Fruit fly (Drosophila melanogaster) whole organism, embryonic: ENCODE data around the gene Teh2.

ENCODE experiments used
- Atf3 ChIP-seq: fragments of 200-800 bp; sonication (Bioruptor generic); optimal IDR thresholded peaks from 3 replicates; lab custom pipeline; 2016; ENCODE audit warnings: missing biosample characterization, missing genetic modification characterization
- BEAF-32 ChIP-seq: fragments of 200-800 bp; sonication (Bioruptor generic); optimal IDR thresholded peaks from 3 replicates; lab custom pipeline; 2017; ENCODE audit warnings: missing biosample characterization, missing genetic modification characterization, mild to moderate bottlenecking, moderate library complexity, missing genetic modification reagents
- CG12299 ChIP-seq: fragments of 200-800 bp; sonication (Bioruptor generic); optimal IDR thresholded peaks from 2 replicates; lab custom pipeline; 2018; ENCODE audit warnings: missing biosample characterization, mild to moderate bottlenecking, missing genetic modification characterization
- CG12391 ChIP-seq: fragments of 200-800 bp; sonication (Bioruptor generic); optimal IDR thresholded peaks from 3 replicates; lab custom pipeline; 2018; ENCODE audit warnings: missing biosample characterization, mild to moderate bottlenecking, missing genetic modification characterization, moderate library complexity
- CG15479 ChIP-seq: fragments of 200-800 bp; sonication (Bioruptor generic); optimal IDR thresholded peaks from 3 replicates; lab custom pipeline; 2019; ENCODE audit warnings: missing biosample characterization, mild to moderate bottlenecking, missing genetic modification characterization, moderate library complexity
- CG17361 ChIP-seq: fragments of 200-800 bp; sonication (Bioruptor generic); IDR thresholded peaks from 3 replicates; pipeline ENCODE4 v1.3.6; 2022; ENCODE audit warnings: missing biosample characterization, missing genetic modification characterization
- CG2120 ChIP-seq: fragments of 200-800 bp; sonication (Bioruptor generic); optimal IDR thresholded peaks from 3 replicates; lab custom pipeline; 2016; ENCODE audit warnings: missing biosample characterization, missing genetic modification characterization
- CG2712 ChIP-seq: fragments of 200-800 bp; optimal IDR thresholded peaks from 3 replicates; lab custom pipeline; 2019; ENCODE audit warnings: missing biosample characterization, mild to moderate bottlenecking, missing genetic modification characterization, moderate library complexity
- CG3281 ChIP-seq: fragments of 200-800 bp; sonication (Bioruptor generic); optimal IDR thresholded peaks from 3 replicates; lab custom pipeline; 2017; ENCODE audit warnings: missing biosample characterization, mild to moderate bottlenecking, missing genetic modification characterization
- CG33213 ChIP-seq: fragments of 200-800 bp; sonication (Bioruptor generic); optimal IDR thresholded peaks from 3 replicates; lab custom pipeline; 2016; ENCODE audit warnings: missing biosample characterization, missing genetic modification characterization
- CG43689 ChIP-seq: fragments of 200-800 bp; sonication (Bioruptor generic); IDR thresholded peaks from 2 replicates; pipeline ENCODE4 v1.3.6; 2022; ENCODE audit warnings: missing biosample characterization, missing genetic modification characterization
- CG4820 ChIP-seq: fragments of 200-800 bp; sonication (Bioruptor generic); optimal IDR thresholded peaks from 3 replicates; lab custom pipeline; 2016; ENCODE audit warnings: missing biosample characterization, missing genetic modification characterization
- CG5953 ChIP-seq: fragments of 200-800 bp; sonication (Bioruptor generic); IDR thresholded peaks from 2 replicates; pipeline ENCODE4 v1.3.6; 2022; ENCODE audit warnings: missing biosample characterization, missing genetic modification characterization
- CG9437 ChIP-seq: fragments of 200-800 bp; sonication (Bioruptor generic); optimal IDR thresholded peaks from 2 replicates; lab custom pipeline; 2018; ENCODE audit warnings: missing biosample characterization, mild to moderate bottlenecking, missing genetic modification characterization
- CG9609 ChIP-seq: fragments of 200-800 bp; sonication (Bioruptor generic); optimal IDR thresholded peaks from 3 replicates; lab custom pipeline; 2016; ENCODE audit warnings: missing biosample characterization, missing genetic modification characterization
- Deaf1 ChIP-seq: fragments of 200-800 bp; optimal IDR thresholded peaks from 3 replicates; lab custom pipeline; 2019; ENCODE audit warnings: missing biosample characterization, mild to moderate bottlenecking, missing genetic modification characterization, moderate library complexity
- Dip3 ChIP-seq: fragments of 200-800 bp; sonication (Bioruptor generic); optimal IDR thresholded peaks from 3 replicates; lab custom pipeline; 2016; ENCODE audit warnings: missing biosample characterization, missing genetic modification characterization
- E2f2 ChIP-seq: fragments of 200-800 bp; sonication (Bioruptor generic); IDR thresholded peaks from 2 replicates; pipeline ENCODE4 v1.3.6; 2022; ENCODE audit warnings: missing biosample characterization, missing genetic modification characterization
- Ets65A ChIP-seq: fragments of 200-800 bp; sonication (Bioruptor generic); peaks from one replicate; lab custom pipeline; 2016; ENCODE audit warnings: missing biosample characterization, missing genetic modification characterization
- Fer3 ChIP-seq: fragments of 200-800 bp; sonication (Bioruptor generic); optimal IDR thresholded peaks from 2 replicates; lab custom pipeline; 2018; ENCODE audit warnings: missing biosample characterization, mild to moderate bottlenecking, missing genetic modification characterization, moderate library complexity
- HLHmδ ChIP-seq: fragments of 200-800 bp; sonication (Bioruptor generic); optimal IDR thresholded peaks from 2 replicates; lab custom pipeline; 2018; ENCODE audit warnings: missing biosample characterization, mild to moderate bottlenecking, missing genetic modification characterization, moderate library complexity
- Hand ChIP-seq: fragments of 200-800 bp; sonication (Bioruptor generic); optimal IDR thresholded peaks from 2 replicates; lab custom pipeline; 2017; ENCODE audit warnings: mild to moderate bottlenecking, missing biosample characterization, missing genetic modification reagents, missing genetic modification characterization
- Hmr ChIP-seq: fragments of 200-800 bp; sonication (Bioruptor generic); optimal IDR thresholded peaks from 3 replicates; lab custom pipeline; 2017; ENCODE audit warnings: mild to moderate bottlenecking, missing biosample characterization, missing genetic modification reagents, missing genetic modification characterization
- Lhr ChIP-seq: fragments of 200-800 bp; sonication (Bioruptor generic); optimal IDR thresholded peaks from 3 replicates; lab custom pipeline; 2017; ENCODE audit warnings: mild to moderate bottlenecking, missing biosample characterization, missing genetic modification reagents, missing genetic modification characterization
- Meics ChIP-seq: fragments of 200-800 bp; sonication (Bioruptor generic); optimal IDR thresholded peaks from 2 replicates; lab custom pipeline; 2017; ENCODE audit warnings: missing biosample characterization, mild to moderate bottlenecking, missing genetic modification characterization
- Mrtf ChIP-seq: fragments of 200-800 bp; sonication (Bioruptor generic); IDR thresholded peaks from 3 replicates; pipeline ENCODE4 v1.3.6; 2022; ENCODE audit warnings: missing biosample characterization, missing genetic modification characterization
- Nf-YA ChIP-seq: fragments of 200-800 bp; sonication (Bioruptor generic); IDR thresholded peaks from 2 replicates; pipeline ENCODE4 v1.3.6; 2022; ENCODE audit warnings: missing biosample characterization, missing genetic modification characterization
- Oli ChIP-seq: fragments of 200-800 bp; sonication (Bioruptor generic); optimal IDR thresholded peaks from 2 replicates; lab custom pipeline; 2018; ENCODE audit warnings: missing biosample characterization, mild to moderate bottlenecking, missing genetic modification characterization, moderate library complexity
- Sox100B ChIP-seq: fragments of 200-800 bp; sonication (Bioruptor generic); optimal IDR thresholded peaks from 3 replicates; lab custom pipeline; 2018; ENCODE audit warnings: missing biosample characterization, mild to moderate bottlenecking, missing genetic modification characterization
- Xrp1 ChIP-seq: fragments of 200-800 bp; sonication (Bioruptor generic); IDR thresholded peaks from 2 replicates; pipeline ENCODE4 v1.3.6; 2022; ENCODE audit warnings: missing biosample characterization, missing genetic modification characterization
- abd-A ChIP-seq: fragments of 200-800 bp; sonication (Bioruptor generic); optimal IDR thresholded peaks from 3 replicates; lab custom pipeline; 2019; ENCODE audit warnings: missing biosample characterization, mild to moderate bottlenecking, missing genetic modification characterization, moderate library complexity
- amos ChIP-seq: fragments of 200-800 bp; sonication (Bioruptor generic); IDR thresholded peaks from 2 replicates; pipeline ENCODE4 v1.3.6; 2022; ENCODE audit warnings: missing biosample characterization, missing genetic modification characterization; ENCODE audit not compliant: partially characterized antibody
- cas ChIP-seq: fragments of 200-800 bp; sonication (Bioruptor generic); IDR thresholded peaks from 2 replicates; pipeline ENCODE4 v1.3.6; 2022; ENCODE audit warnings: missing biosample characterization, missing genetic modification characterization
- chinmo ChIP-seq: fragments of 200-800 bp; sonication (Bioruptor generic); IDR thresholded peaks from 4 replicates; pipeline ENCODE4 v1.3.6; 2022; ENCODE audit warnings: missing biosample characterization, missing genetic modification characterization; ENCODE audit not compliant: partially characterized antibody
- chn ChIP-seq: fragments of 200-800 bp; sonication (Bioruptor generic); optimal IDR thresholded peaks from 2 replicates; lab custom pipeline; 2016; ENCODE audit warnings: missing biosample characterization, missing genetic modification characterization
- ci ChIP-seq: fragments of 200-800 bp; sonication (Bioruptor generic); IDR thresholded peaks from 3 replicates; pipeline ENCODE4 v1.3.6; 2022; ENCODE audit warnings: missing biosample characterization, missing genetic modification characterization
- ems ChIP-seq: fragments of 200-800 bp; sonication (Bioruptor generic); optimal IDR thresholded peaks from 3 replicates; lab custom pipeline; 2016; ENCODE audit warnings: missing biosample characterization, missing genetic modification characterization
- ham ChIP-seq: fragments of 200-800 bp; sonication (Bioruptor generic); IDR thresholded peaks from 2 replicates; pipeline ENCODE4 v1.3.6; 2022; ENCODE audit warnings: missing biosample characterization, missing genetic modification characterization
- kni ChIP-seq: fragments of 200-800 bp; sonication (Bioruptor generic); optimal IDR thresholded peaks from 3 replicates; lab custom pipeline; 2017; ENCODE audit warnings: mild to moderate bottlenecking, missing biosample characterization, missing genetic modification reagents, missing genetic modification characterization
- lilli ChIP-seq: fragments of 200-800 bp; sonication (Bioruptor generic); optimal IDR thresholded peaks from 3 replicates; lab custom pipeline; 2016; ENCODE audit warnings: missing biosample characterization, missing genetic modification characterization
- oc ChIP-seq: fragments of 200-800 bp; sonication (Bioruptor generic); optimal IDR thresholded peaks from 2 replicates; lab custom pipeline; 2018; ENCODE audit warnings: missing biosample characterization, mild to moderate bottlenecking, missing genetic modification characterization, moderate library complexity
- pnt ChIP-seq: fragments of 200-800 bp; sonication (Bioruptor generic); optimal IDR thresholded peaks from 3 replicates; lab custom pipeline; 2016; ENCODE audit warnings: missing biosample characterization, missing genetic modification characterization
- sima ChIP-seq: fragments of 200-800 bp; sonication (Bioruptor generic); optimal IDR thresholded peaks from 2 replicates; lab custom pipeline; 2016; ENCODE audit warnings: missing biosample characterization, missing genetic modification characterization
- sqz ChIP-seq: fragments of 200-800 bp; sonication (Bioruptor generic); optimal IDR thresholded peaks from 3 replicates; lab custom pipeline; 2018; ENCODE audit warnings: missing biosample characterization, mild to moderate bottlenecking, missing genetic modification characterization
- tin ChIP-seq: fragments of 200-800 bp; sonication (Bioruptor generic); optimal IDR thresholded peaks from 3 replicates; lab custom pipeline; 2016; ENCODE audit warnings: missing biosample characterization, missing genetic modification characterization
- tio ChIP-seq: fragments of 200-800 bp; sonication (Bioruptor generic); optimal IDR thresholded peaks from 2 replicates; lab custom pipeline; 2017; ENCODE audit warnings: missing biosample characterization, missing genetic modification characterization, inconsistent platforms
- trem ChIP-seq: fragments of 200-800 bp; optimal IDR thresholded peaks from 3 replicates; lab custom pipeline; 2019; ENCODE audit warnings: missing biosample characterization, mild to moderate bottlenecking, missing genetic modification characterization, moderate library complexity
- twi ChIP-seq: fragments of 200-800 bp; optimal IDR thresholded peaks from 2 replicates; lab custom pipeline; 2019; ENCODE audit warnings: missing biosample characterization, mild to moderate bottlenecking, missing genetic modification characterization, moderate library complexity
- vvl ChIP-seq: fragments of 200-800 bp; sonication (Bioruptor generic); IDR thresholded peaks from 2 replicates; pipeline ENCODE4 v1.3.6; 2022; ENCODE audit warnings: missing biosample characterization, missing genetic modification characterization
- zen ChIP-seq: fragments of 200-800 bp; sonication (Bioruptor generic); optimal IDR thresholded peaks from 3 replicates; lab custom pipeline; 2018; ENCODE audit warnings: missing biosample characterization, mild to moderate bottlenecking, missing genetic modification characterization, moderate library complexity

Teh2 gene

DNA sequence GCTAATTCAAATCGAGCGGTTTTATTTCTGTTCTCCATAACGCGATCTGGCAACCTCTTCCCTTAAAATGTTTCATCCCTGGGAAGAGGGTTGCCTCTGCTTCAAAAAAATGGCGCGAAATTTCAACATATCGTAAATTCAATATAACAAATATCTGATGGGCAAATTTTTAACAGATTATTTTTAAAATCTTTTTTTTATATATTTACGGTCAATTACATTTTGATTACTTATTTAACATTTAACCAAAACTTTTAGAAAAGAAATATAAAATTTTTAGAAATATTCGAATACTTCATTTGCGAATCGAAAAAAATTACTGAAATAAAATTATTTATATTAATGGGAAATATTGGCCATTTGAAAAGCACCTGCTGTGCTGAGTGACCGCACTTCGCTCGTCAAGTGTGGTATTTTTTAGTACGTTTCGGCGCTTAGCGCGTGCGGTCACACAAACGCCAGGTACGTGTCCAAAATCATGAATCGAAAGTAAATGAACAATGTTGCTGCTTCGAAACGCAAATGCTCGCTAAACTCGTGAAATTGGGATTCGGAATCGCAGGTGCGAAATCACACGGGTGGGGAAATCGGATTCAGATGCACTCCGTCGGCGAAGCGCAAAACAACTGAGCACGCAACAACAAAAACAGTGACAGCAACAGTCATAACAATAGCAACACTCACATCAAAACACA lies 17.7 kb downstream of the Teh2 start, which contains the start of gene Ero1L (continued):
- peak; percentile 6 for TF ChIP-seq CG33213 (GFP tag; lab: Kevin White, UChicago)
- no peak for TF ChIP-seq CG12299 (tag; lab: Kevin White, UChicago)
- no peak for TF ChIP-seq tio (GFP tag; lab: Kevin White, UChicago)
- TF ChIP-seq trem (tag; lab: Kevin White, UChicago), result peak; percentile 66
- peak; percentile 98 for TF ChIP-seq E2f2 (GFP tag; lab: Robert Waterston, UW)
- TF ChIP-seq CG43689 (GFP tag; lab: Robert Waterston, UW), result no peak
- peak; percentile 47 for TF ChIP-seq Sox100B
- peak; percentile 27; the same call in 1 of the 2 replicates for TF ChIP-seq Xrp1 (GFP tag; lab: Robert Waterston, UW)
- TF ChIP-seq ci (GFP tag; lab: Robert Waterston, UW), result peak; percentile 72; the same call in 2 of the 3 replicates
- peak; percentile 35 for TF ChIP-seq tin (GFP tag; lab: Kevin White, UChicago)
- no peak for TF ChIP-seq Dip3 (GFP tag; lab: Kevin White, UChicago)
- TF ChIP-seq zen (tag; lab: Kevin White, UChicago), result peak; percentile 32
- peak; percentile 5 for TF ChIP-seq CG3281 (GFP tag; lab: Kevin White, UChicago)
- TF ChIP-seq amos (GFP tag; lab: Robert Waterston, UW), result peak; percentile 37; the same call in 1 of the 2 replicates
- no peak for TF ChIP-seq ems (GFP tag; lab: Kevin White, UChicago)
- no peak for TF ChIP-seq Oli (tag; lab: Kevin White, UChicago)
- TF ChIP-seq Lhr (GFP tag; lab: Kevin White, UChicago), result peak; percentile 82
- TF ChIP-seq abd-A (tag; lab: Kevin White, UChicago), result peak; percentile 67
- TF ChIP-seq sima, result no peak
- TF ChIP-seq HLHmδ (GFP tag; lab: Kevin White, UChicago), result no peak
- TF ChIP-seq chinmo, result peak; percentile 48; the same call in 1 of the 4 replicates
- TF ChIP-seq CG2712 (tag; lab: Kevin White, UChicago), result peak; percentile 49
- TF ChIP-seq Atf3, result no peak
- TF ChIP-seq CG17361, result peak; percentile 68; the same call in 2 of the 3 replicates
- TF ChIP-seq CG5953 (GFP tag; lab: Robert Waterston, UW), result no peak
- TF ChIP-seq chn (GFP tag; lab: Kevin White, UChicago), result no peak
- peak; percentile 44 for TF ChIP-seq vvl (GFP tag; lab: Robert Waterston, UW)
- no peak for TF ChIP-seq Hand (GFP tag; lab: Kevin White, UChicago)
- peak; percentile 34 for TF ChIP-seq lilli (GFP tag; lab: Kevin White, UChicago)
- TF ChIP-seq Ets65A, result peak; percentile 30
- TF ChIP-seq twi (tag; lab: Kevin White, UChicago), result no peak
- peak; percentile 40 for TF ChIP-seq BEAF-32 (GFP tag; lab: Kevin White, UChicago)
- TF ChIP-seq Meics (GFP tag; lab: Kevin White, UChicago), result peak; percentile 52
- TF ChIP-seq CG4820 (GFP tag; lab: Kevin White, UChicago), result peak; percentile 11
- TF ChIP-seq kni, result peak; percentile 3
- no peak for TF ChIP-seq ham
- no peak for TF ChIP-seq pnt (GFP tag; lab: Kevin White, UChicago)
- TF ChIP-seq Hmr, result peak; percentile 26
- TF ChIP-seq oc (tag; lab: Kevin White, UChicago), result no peak
- TF ChIP-seq CG2120 (GFP tag; lab: Kevin White, UChicago), result peak; percentile 16
- TF ChIP-seq Nf-YA, result 0 out of 2 replicates have a peak, but pooled peaks have one; percentile 8
- TF ChIP-seq sqz (GFP tag; lab: Kevin White, UChicago), result no peak
- no peak for TF ChIP-seq CG9609 (GFP tag; lab: Kevin White, UChicago)
- TF ChIP-seq Mrtf (GFP tag; lab: Robert Waterston, UW), result no peak
- no peak for TF ChIP-seq CG9437 (GFP tag; lab: Kevin White, UChicago)
- no peak for TF ChIP-seq Deaf1 (tag; lab: Kevin White, UChicago)
- TF ChIP-seq Fer3 (tag; lab: Kevin White, UChicago), result peak; percentile 38
- TF ChIP-seq CG12391 (tag; lab: Kevin White, UChicago), result peak; percentile 55
- no peak for TF ChIP-seq CG15479 (GFP tag; lab: Kevin White, UChicago)
- TF ChIP-seq cas (GFP tag; lab: Robert Waterston, UW), result no peak
